Worm (Caenorhabditis elegans): ENCODE data around the gene txt-18.

DNA sequence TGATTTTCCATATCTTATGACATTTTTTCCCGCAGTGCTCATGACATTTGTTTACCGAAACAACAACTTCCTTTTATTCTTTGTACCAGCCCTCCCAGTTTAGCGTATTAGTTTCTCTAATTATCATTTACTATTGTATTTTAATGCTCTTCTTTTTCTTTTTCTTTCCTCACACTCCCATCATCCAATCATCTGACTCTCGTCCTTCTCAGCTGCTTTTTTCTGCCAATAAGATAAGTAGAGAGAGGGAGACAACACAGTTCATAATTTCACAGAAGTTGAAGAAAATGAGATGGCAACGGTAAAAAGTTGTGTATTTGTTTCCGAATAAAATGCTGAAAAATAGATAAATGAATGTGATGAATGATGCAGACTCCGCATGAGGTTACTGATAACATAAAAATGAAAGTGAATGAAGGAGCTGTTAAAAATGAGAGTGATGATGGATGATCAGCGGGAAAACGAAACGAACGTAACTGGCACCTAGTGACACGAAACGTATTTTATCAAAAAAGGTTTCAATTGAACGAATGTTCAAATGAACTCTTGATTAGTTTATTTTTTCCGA lies 33.6 kb downstream of the txt-18 start:
- TF ChIP-seq klf-2 (GFP tag; conservative IDR thresholded peaks at IDR 0.05) (no peak), T22C8.4 (GFP tag; IDR thresholded peaks at IDR 0.05) (no peak), med-1 (GFP tag; optimal IDR thresholded peaks at IDR 0.05; ENCODE audit: insufficient read depth) (no peak), ztf-23 (GFP tag; IDR thresholded peaks at IDR 0.05) (no peak), flt-1 (GFP tag; IDR thresholded peaks at IDR 0.05) (no peak), ref-1 (GFP tag; conservative IDR thresholded peaks at IDR 0.05) (no peak)

Measured in whole organism, midembryonic.